Fruit fly (Drosophila melanogaster) whole organism, embryonic: Measurements from ENCODE around the gene CG10513.

Experiments
- Antp ChIP-seq: fragments of 200-800 bp; sonication (Bioruptor generic); optimal IDR thresholded peaks from 3 replicates; lab custom pipeline; 2016; ENCODE audit warnings: missing biosample characterization, missing genetic modification characterization
- CG10147 ChIP-seq: fragments of 200-800 bp; sonication (Bioruptor generic); optimal IDR thresholded peaks from 2 replicates; lab custom pipeline; 2019; ENCODE audit warnings: missing biosample characterization, mild to moderate bottlenecking, missing genetic modification characterization, moderate library complexity
- CG1024 ChIP-seq: fragments of 200-800 bp; sonication (Bioruptor generic); IDR thresholded peaks from 2 replicates; pipeline ENCODE4 v1.3.6; 2022; ENCODE audit warnings: missing biosample characterization, missing genetic modification characterization
- CG10366 ChIP-seq: fragments of 200-800 bp; sonication (Bioruptor generic); IDR thresholded peaks from 2 replicates; pipeline ENCODE4 v1.3.6; 2022; ENCODE audit warnings: missing biosample characterization, missing genetic modification characterization
- CG10543 ChIP-seq: fragments of 200-800 bp; sonication (Bioruptor generic); optimal IDR thresholded peaks from 3 replicates; lab custom pipeline; 2017; ENCODE audit warnings: missing biosample characterization, mild to moderate bottlenecking, missing genetic modification characterization, moderate library complexity
- CG12104 ChIP-seq: fragments of 200-800 bp; sonication (Bioruptor generic); optimal IDR thresholded peaks from 3 replicates; lab custom pipeline; 2016; ENCODE audit warnings: missing biosample characterization, missing genetic modification characterization
- CG12155 ChIP-seq: fragments of 200-800 bp; sonication (Bioruptor generic); optimal IDR thresholded peaks from 3 replicates; lab custom pipeline; 2016; ENCODE audit warnings: missing biosample characterization, missing genetic modification characterization
- CG12299 ChIP-seq: fragments of 200-800 bp; sonication (Bioruptor generic); optimal IDR thresholded peaks from 2 replicates; lab custom pipeline; 2018; ENCODE audit warnings: missing biosample characterization, mild to moderate bottlenecking, missing genetic modification characterization
- CG13624 ChIP-seq: fragments of 200-800 bp; sonication (Bioruptor generic); optimal IDR thresholded peaks from 2 replicates; lab custom pipeline; 2016; ENCODE audit warnings: missing biosample characterization, missing genetic modification characterization
- CG14050 ChIP-seq: fragments of 200-800 bp; sonication (Bioruptor generic); IDR thresholded peaks from 3 replicates; pipeline ENCODE4 v1.3.6; 2022; ENCODE audit warnings: missing biosample characterization, missing genetic modification characterization
- CG17568 ChIP-seq: fragments of 200-800 bp; sonication (Bioruptor generic); optimal IDR thresholded peaks from 2 replicates; lab custom pipeline; 2018; ENCODE audit warnings: missing biosample characterization, mild to moderate bottlenecking, missing genetic modification characterization, moderate library complexity
- CG2889 ChIP-seq: fragments of 200-800 bp; sonication (Bioruptor generic); IDR thresholded peaks from 3 replicates; pipeline ENCODE4 v1.3.6; 2022; ENCODE audit warnings: missing biosample characterization, missing genetic modification characterization
- CG3065 ChIP-seq: fragments of 200-800 bp; sonication (Bioruptor generic); optimal IDR thresholded peaks from 2 replicates; lab custom pipeline; 2016; ENCODE audit warnings: missing biosample characterization, missing genetic modification characterization
- CG31224 ChIP-seq: fragments of 200-800 bp; sonication (Bioruptor generic); IDR thresholded peaks from 2 replicates; pipeline ENCODE4 v1.3.6; 2022; ENCODE audit warnings: missing biosample characterization, missing genetic modification characterization
- CG31441 ChIP-seq: fragments of 200-800 bp; sonication (Bioruptor generic); IDR thresholded peaks from 2 replicates; pipeline ENCODE4 v1.3.6; 2022; ENCODE audit warnings: missing biosample characterization, missing genetic modification characterization
- CG34376 ChIP-seq: fragments of 200-800 bp; sonication (Bioruptor generic); optimal IDR thresholded peaks from 2 replicates; lab custom pipeline; 2018; ENCODE audit warnings: missing biosample characterization, mild to moderate bottlenecking, missing genetic modification characterization
- CG6654 ChIP-seq: fragments of 200-800 bp; sonication (Bioruptor generic); optimal IDR thresholded peaks from 2 replicates; lab custom pipeline; 2017; ENCODE audit warnings: missing biosample characterization, mild to moderate bottlenecking, missing genetic modification characterization
- CG6791 ChIP-seq: fragments of 200-800 bp; sonication (Bioruptor generic); IDR thresholded peaks from 3 replicates; pipeline ENCODE4 v1.3.6; 2022; ENCODE audit warnings: missing biosample characterization, missing genetic modification characterization; ENCODE audit not compliant: partially characterized antibody
- CG6854 ChIP-seq: fragments of 200-800 bp; sonication (Bioruptor generic); optimal IDR thresholded peaks from 3 replicates; lab custom pipeline; 2017; ENCODE audit warnings: missing biosample characterization, mild to moderate bottlenecking, missing genetic modification characterization
- CG7372 ChIP-seq: fragments of 200-800 bp; sonication (Bioruptor generic); IDR thresholded peaks from 2 replicates; pipeline ENCODE4 v1.3.6; 2022; ENCODE audit warnings: missing biosample characterization, missing genetic modification characterization
- CG7745 ChIP-seq: fragments of 200-800 bp; sonication (Bioruptor generic); optimal IDR thresholded peaks from 2 replicates; lab custom pipeline; 2018; ENCODE audit warnings: missing biosample characterization, mild to moderate bottlenecking, missing genetic modification characterization, moderate library complexity
- CG8290 ChIP-seq, 3 experiments: fragments of 200-800 bp; sonication (Bioruptor generic); optimal IDR thresholded peaks; 2 replicates each; lab custom pipeline; 2016 to 2019; ENCODE audit warnings: missing biosample characterization in 3 of 3, missing genetic modification characterization in 3 of 3, mild to moderate bottlenecking in 2 of 3, moderate library complexity in 1 of 3
- Camta ChIP-seq: fragments of 200-800 bp; sonication (Bioruptor generic); optimal IDR thresholded peaks from 2 replicates; lab custom pipeline; 2016; ENCODE audit warnings: missing biosample characterization, missing genetic modification characterization
- Doc3 ChIP-seq: fragments of 200-800 bp; sonication (Bioruptor generic); IDR thresholded peaks from 3 replicates; pipeline ENCODE4 v1.3.6; 2022; ENCODE audit warnings: missing biosample characterization, missing genetic modification characterization; ENCODE audit not compliant: partially characterized antibody
- Ets65A ChIP-seq: fragments of 200-800 bp; sonication (Bioruptor generic); peaks from one replicate; lab custom pipeline; 2016; ENCODE audit warnings: missing biosample characterization, missing genetic modification characterization
- H15 ChIP-seq: fragments of 200-800 bp; sonication (Bioruptor generic); IDR thresholded peaks from 3 replicates; pipeline ENCODE4 v1.3.6; 2022; ENCODE audit warnings: missing biosample characterization, missing genetic modification characterization
- Hand ChIP-seq: fragments of 200-800 bp; sonication (Bioruptor generic); optimal IDR thresholded peaks from 2 replicates; lab custom pipeline; 2017; ENCODE audit warnings: mild to moderate bottlenecking, missing biosample characterization, missing genetic modification reagents, missing genetic modification characterization
- Mes4 ChIP-seq: fragments of 200-800 bp; sonication (Bioruptor generic); optimal IDR thresholded peaks from 2 replicates; lab custom pipeline; 2016; ENCODE audit warnings: missing biosample characterization, missing genetic modification characterization
- Nf-YC ChIP-seq: fragments of 200-800 bp; optimal IDR thresholded peaks from 3 replicates; lab custom pipeline; 2019; ENCODE audit warnings: missing biosample characterization, mild to moderate bottlenecking, missing genetic modification characterization, moderate library complexity
- Sry-β ChIP-seq: fragments of 200-800 bp; sonication (Bioruptor generic); optimal IDR thresholded peaks from 2 replicates; lab custom pipeline; 2018; ENCODE audit warnings: missing biosample characterization, mild to moderate bottlenecking, missing genetic modification characterization, moderate library complexity
- Vsx1 ChIP-seq: fragments of 200-800 bp; sonication (Bioruptor generic); optimal IDR thresholded peaks from 2 replicates; lab custom pipeline; 2017; ENCODE audit warnings: missing biosample characterization, mild to moderate bottlenecking, missing genetic modification characterization, missing genetic modification reagents
- aop ChIP-seq: fragments of 200-800 bp; sonication (Bioruptor generic); IDR thresholded peaks from 2 replicates; pipeline ENCODE4 v1.3.6; 2022; ENCODE audit warnings: missing biosample characterization, missing genetic modification characterization
- bab2 ChIP-seq: fragments of 200-800 bp; sonication (Bioruptor generic); optimal IDR thresholded peaks from 2 replicates; lab custom pipeline; 2016; ENCODE audit warnings: missing biosample characterization, missing genetic modification characterization
- br ChIP-seq: fragments of >200 bp; optimal IDR thresholded peaks from 2 replicates; lab custom pipeline; 2017
- btn ChIP-seq: fragments of 200-800 bp; sonication (Bioruptor generic); optimal IDR thresholded peaks from 2 replicates; lab custom pipeline; 2016; ENCODE audit warnings: missing biosample characterization, missing genetic modification characterization
- cato ChIP-seq: fragments of 200-800 bp; sonication (Bioruptor generic); optimal IDR thresholded peaks from 2 replicates; lab custom pipeline; 2016; ENCODE audit warnings: missing biosample characterization, missing genetic modification characterization, borderline replicate concordance
- fd3F ChIP-seq: fragments of 200-800 bp; sonication (Bioruptor generic); optimal IDR thresholded peaks from 2 replicates; lab custom pipeline; 2018; ENCODE audit warnings: missing biosample characterization, mild to moderate bottlenecking, missing genetic modification characterization, moderate library complexity
- fd96Cb ChIP-seq: fragments of 200-800 bp; sonication (Bioruptor generic); optimal IDR thresholded peaks from 2 replicates; lab custom pipeline; 2018; ENCODE audit warnings: missing biosample characterization, mild to moderate bottlenecking, missing genetic modification characterization, moderate library complexity
- gce ChIP-seq: fragments of 200-800 bp; sonication (Bioruptor generic); IDR thresholded peaks from 3 replicates; pipeline ENCODE4 v1.3.6; 2022; ENCODE audit warnings: missing biosample characterization, missing genetic modification characterization
- hth ChIP-seq: fragments of >200 bp; optimal IDR thresholded peaks from 2 replicates; lab custom pipeline; 2017; ENCODE audit warnings: inconsistent platforms
- insv ChIP-seq, 2 experiments: fragments of 200-800 bp; sonication (Bioruptor generic); optimal IDR thresholded peaks; 3 replicates each; lab custom pipeline; 2016 to 2018; ENCODE audit warnings: missing biosample characterization in 2 of 2, missing genetic modification characterization in 2 of 2
- lbe ChIP-seq: fragments of 200-800 bp; sonication (Bioruptor generic); optimal IDR thresholded peaks from 2 replicates; lab custom pipeline; 2016; ENCODE audit warnings: missing biosample characterization, mild to moderate bottlenecking, missing genetic modification characterization
- lola ChIP-seq, 3 experiments: fragments of >200 bp in 2 of 3; fragments of 200-800 bp in 1 of 3; sonication (Bioruptor generic) in 1 of 3; optimal IDR thresholded peaks; 2 replicates each; lab custom pipeline; 2017 to 2019; ENCODE audit warnings: missing biosample characterization in 3 of 3, missing genetic modification characterization in 3 of 3, mild to moderate bottlenecking in 1 of 3, moderate library complexity in 1 of 3
- onecut ChIP-seq: fragments of 200-800 bp; sonication (Bioruptor generic); IDR thresholded peaks from 2 replicates; pipeline ENCODE4 v1.3.6; 2022; ENCODE audit warnings: missing biosample characterization, missing genetic modification characterization
- phol ChIP-seq: fragments of 200-800 bp; sonication (Bioruptor generic); optimal IDR thresholded peaks from 3 replicates; lab custom pipeline; 2018; ENCODE audit warnings: missing biosample characterization, mild to moderate bottlenecking, missing genetic modification characterization, moderate library complexity
- schlank ChIP-seq: fragments of 200-800 bp; sonication (Bioruptor generic); optimal IDR thresholded peaks from 2 replicates; lab custom pipeline; 2018; ENCODE audit warnings: missing biosample characterization, mild to moderate bottlenecking, missing genetic modification characterization
- sd ChIP-seq: fragments of 200-800 bp; sonication (Bioruptor generic); optimal IDR thresholded peaks from 3 replicates; lab custom pipeline; 2018; ENCODE audit warnings: missing biosample characterization, mild to moderate bottlenecking, missing genetic modification characterization, moderate library complexity
- sob ChIP-seq: fragments of 200-800 bp; sonication (Bioruptor generic); IDR thresholded peaks from 2 replicates; pipeline ENCODE4 v1.3.6; 2022; ENCODE audit warnings: missing biosample characterization, missing genetic modification characterization
- sug ChIP-seq: fragments of 200-800 bp; optimal IDR thresholded peaks from 2 replicates; lab custom pipeline; 2019; ENCODE audit warnings: missing biosample characterization, mild to moderate bottlenecking, missing genetic modification characterization, moderate library complexity
- tgo ChIP-seq: fragments of 200-800 bp; sonication (Bioruptor generic); IDR thresholded peaks from 3 replicates; pipeline ENCODE4 v1.3.6; 2022; ENCODE audit warnings: missing biosample characterization, missing genetic modification characterization
- tx ChIP-seq: fragments of 200-800 bp; sonication (Bioruptor generic); optimal IDR thresholded peaks from 2 replicates; lab custom pipeline; 2016; ENCODE audit warnings: missing biosample characterization, missing genetic modification characterization
- vnd ChIP-seq: fragments of 200-800 bp; sonication (Bioruptor generic); IDR thresholded peaks from 3 replicates; pipeline ENCODE4 v1.3.6; 2022; ENCODE audit warnings: missing biosample characterization, missing genetic modification characterization; ENCODE audit not compliant: partially characterized antibody

Gene CG10513

dm6 chr3R:25275276-25275675 lies 1.7 kb downstream of the CG10513 start (continued):
- TF ChIP-seq CG10366 (no peak), gce (GFP tag; lab: Robert Waterston, UW) (no peak), sob (GFP tag; lab: Robert Waterston, UW) (no peak; the same call in 1 of the 2 replicates), CG34376 (peak; percentile 47), Mes4 (GFP tag; lab: Kevin White, UChicago) (no peak), vnd (GFP tag; lab: Robert Waterston, UW) (no peak), CG12155 (GFP tag; lab: Kevin White, UChicago) (no peak), btn (GFP tag; lab: Kevin White, UChicago) (no peak), hth (lab: Kevin White, UChicago) (no peak), Camta (no peak), bab2 (no peak), lbe (no peak), CG6854 (GFP tag; lab: Kevin White, UChicago) (no peak), CG10147 (peak; percentile 59), aop (no peak), br (lab: Kevin White, UChicago) (no peak), fd3F (GFP tag; lab: Kevin White, UChicago) (peak; percentile 50), sug (tag; lab: Kevin White, UChicago) (peak; percentile 77), CG10543 (peak; percentile 48), CG1024 (no peak), schlank (tag; lab: Kevin White, UChicago) (peak; percentile 34), insv (GFP tag; optimal IDR thresholded peaks at IDR 0.05; lab: Kevin White, UChicago) (no peak), Sry-β (no peak), CG2889 (no peak), H15 (GFP tag; lab: Robert Waterston, UW) (no peak), Ets65A (GFP tag; lab: Kevin White, UChicago) (peak; percentile 29), CG31441 (GFP tag; lab: Robert Waterston, UW) (no peak), Antp (no peak), onecut (GFP tag; lab: Robert Waterston, UW) (no peak), CG3065 (GFP tag; lab: Kevin White, UChicago) (no peak), fd96Cb (no peak), sd (no peak), CG6791 (no peak), Vsx1 (GFP tag; lab: Kevin White, UChicago) (no peak), CG12104 (GFP tag; lab: Kevin White, UChicago) (peak; percentile 35), Hand (GFP tag; lab: Kevin White, UChicago) (peak; percentile 52), Doc3 (GFP tag; lab: Robert Waterston, UW) (no peak), CG12299 (tag; lab: Kevin White, UChicago) (peak; percentile 36), cato (GFP tag; lab: Kevin White, UChicago) (no peak), CG31224 (GFP tag; lab: Robert Waterston, UW) (no peak), tgo (GFP tag; lab: Robert Waterston, UW) (no peak), CG17568 (GFP tag; lab: Kevin White, UChicago) (peak; percentile 58), CG13624 (no peak), CG14050 (no peak), CG7372 (GFP tag; lab: Robert Waterston, UW) (peak; percentile 59), CG8290 (GFP tag; optimal IDR thresholded peaks at IDR 0.05; lab: Kevin White, UChicago) (no peak), CG8290 (tag; optimal IDR thresholded peaks at IDR 0.05; lab: Kevin White, UChicago) (no peak), tx (GFP tag; lab: Kevin White, UChicago) (no peak), CG7745 (tag; lab: Kevin White, UChicago) (no peak), CG6654 (no peak), phol (tag; lab: Kevin White, UChicago) (no peak), Nf-YC (tag; lab: Kevin White, UChicago) (peak; percentile 32), lola (GFP tag; optimal IDR thresholded peaks at IDR 0.05; lab: Kevin White, UChicago) (no peak)
